Fruit fly (Drosophila melanogaster) whole organism, embryonic: ENCODE results near the gene wit.

Experiments
- B-H1 ChIP-seq: fragments of 200-800 bp; sonication (Bioruptor generic); IDR thresholded peaks from 3 replicates; pipeline ENCODE4 v1.3.6; 2022; ENCODE audit warnings: missing biosample characterization, missing genetic modification characterization
- Bgb ChIP-seq: fragments of 200-800 bp; sonication (Bioruptor generic); IDR thresholded peaks from 2 replicates; pipeline ENCODE4 v1.3.6; 2022; ENCODE audit warnings: missing biosample characterization, missing genetic modification characterization; ENCODE audit not compliant: partially characterized antibody
- Blimp-1 ChIP-seq: fragments of 200-800 bp; sonication (Bioruptor generic); optimal IDR thresholded peaks from 3 replicates; lab custom pipeline; 2018; ENCODE audit warnings: missing biosample characterization, missing genetic modification characterization, mild to moderate bottlenecking, moderate library complexity, missing genetic modification reagents
- CG10147 ChIP-seq: fragments of 200-800 bp; sonication (Bioruptor generic); optimal IDR thresholded peaks from 2 replicates; lab custom pipeline; 2019; ENCODE audit warnings: missing biosample characterization, mild to moderate bottlenecking, missing genetic modification characterization, moderate library complexity
- CG10959 ChIP-seq: fragments of 200-800 bp; sonication (Bioruptor generic); IDR thresholded peaks from 2 replicates; pipeline ENCODE4 v1.3.6; 2022; ENCODE audit warnings: missing biosample characterization, missing genetic modification characterization
- CG14014 ChIP-seq: fragments of 200-800 bp; sonication (Bioruptor generic); IDR thresholded peaks from 2 replicates; pipeline ENCODE4 v1.3.6; 2022; ENCODE audit warnings: missing biosample characterization, missing genetic modification characterization
- CG15011 ChIP-seq: fragments of 200-800 bp; sonication (Bioruptor generic); optimal IDR thresholded peaks from 3 replicates; lab custom pipeline; 2018; ENCODE audit warnings: missing biosample characterization, mild to moderate bottlenecking, missing genetic modification characterization
- CG15601 ChIP-seq: fragments of 200-800 bp; sonication (Bioruptor generic); optimal IDR thresholded peaks from 3 replicates; lab custom pipeline; 2019; ENCODE audit warnings: missing biosample characterization, mild to moderate bottlenecking, missing genetic modification characterization, moderate library complexity
- CG1602 ChIP-seq: fragments of 200-800 bp; sonication (Bioruptor generic); optimal IDR thresholded peaks from 3 replicates; lab custom pipeline; 2016; ENCODE audit warnings: missing biosample characterization, missing genetic modification characterization
- CG16815 ChIP-seq: fragments of 200-800 bp; sonication (Bioruptor generic); optimal IDR thresholded peaks from 3 replicates; lab custom pipeline; 2017; ENCODE audit warnings: missing biosample characterization, mild to moderate bottlenecking, missing genetic modification characterization
- CG2120 ChIP-seq: fragments of 200-800 bp; sonication (Bioruptor generic); optimal IDR thresholded peaks from 3 replicates; lab custom pipeline; 2016; ENCODE audit warnings: missing biosample characterization, missing genetic modification characterization
- CG33213 ChIP-seq: fragments of 200-800 bp; sonication (Bioruptor generic); optimal IDR thresholded peaks from 3 replicates; lab custom pipeline; 2016; ENCODE audit warnings: missing biosample characterization, missing genetic modification characterization
- CG42726 ChIP-seq: fragments of 200-800 bp; sonication (Bioruptor generic); IDR thresholded peaks from 2 replicates; pipeline ENCODE4 v1.3.6; 2022; ENCODE audit warnings: missing biosample characterization, missing genetic modification characterization; ENCODE audit not compliant: partially characterized antibody
- CG4617 ChIP-seq: fragments of 200-800 bp; sonication (Bioruptor generic); optimal IDR thresholded peaks from 3 replicates; lab custom pipeline; 2016; ENCODE audit warnings: missing biosample characterization, missing genetic modification characterization, borderline replicate concordance
- CG5245 ChIP-seq: fragments of 200-800 bp; sonication (Bioruptor generic); optimal IDR thresholded peaks from 3 replicates; lab custom pipeline; 2016; ENCODE audit warnings: missing biosample characterization, missing genetic modification characterization
- CG6765 ChIP-seq: fragments of 200-800 bp; sonication (Bioruptor generic); optimal IDR thresholded peaks from 3 replicates; lab custom pipeline; 2017; ENCODE audit warnings: missing biosample characterization, mild to moderate bottlenecking, missing genetic modification characterization
- CG8290 ChIP-seq, 3 experiments: fragments of 200-800 bp; sonication (Bioruptor generic); optimal IDR thresholded peaks; 2 replicates each; lab custom pipeline; 2016 to 2019; ENCODE audit warnings: missing biosample characterization in 3 of 3, missing genetic modification characterization in 3 of 3, mild to moderate bottlenecking in 2 of 3, moderate library complexity in 1 of 3
- Camta ChIP-seq: fragments of 200-800 bp; sonication (Bioruptor generic); optimal IDR thresholded peaks from 2 replicates; lab custom pipeline; 2016; ENCODE audit warnings: missing biosample characterization, missing genetic modification characterization
- Chrac-16 ChIP-seq: fragments of 200-800 bp; sonication (Bioruptor generic); optimal IDR thresholded peaks from 3 replicates; lab custom pipeline; 2016; ENCODE audit warnings: missing biosample characterization, missing genetic modification characterization
- Dref ChIP-seq: fragments of 200-800 bp; sonication (Bioruptor generic); IDR thresholded peaks from 2 replicates; pipeline ENCODE4 v1.3.6; 2022; ENCODE audit warnings: missing biosample characterization, missing genetic modification characterization
- E2f2 ChIP-seq: fragments of 200-800 bp; sonication (Bioruptor generic); IDR thresholded peaks from 2 replicates; pipeline ENCODE4 v1.3.6; 2022; ENCODE audit warnings: missing biosample characterization, missing genetic modification characterization
- Hr78 ChIP-seq, 2 experiments: fragments of 200-800 bp in 1 of 2; fragments of >200 bp in 1 of 2; sonication (Bioruptor generic) in 1 of 2; optimal IDR thresholded peaks; 2 replicates each; lab custom pipeline; 2017 to 2019; ENCODE audit warnings: missing biosample characterization in 2 of 2, missing genetic modification characterization in 2 of 2, mild to moderate bottlenecking in 1 of 2, moderate library complexity in 1 of 2
- Lhr ChIP-seq: fragments of 200-800 bp; sonication (Bioruptor generic); optimal IDR thresholded peaks from 3 replicates; lab custom pipeline; 2017; ENCODE audit warnings: mild to moderate bottlenecking, missing biosample characterization, missing genetic modification reagents, missing genetic modification characterization
- Max ChIP-seq: fragments of 200-800 bp; sonication (Bioruptor generic); optimal IDR thresholded peaks from 2 replicates; lab custom pipeline; 2016; ENCODE audit warnings: missing biosample characterization, mild to moderate bottlenecking, missing genetic modification characterization
- Spps ChIP-seq: fragments of 200-800 bp; sonication (Bioruptor generic); optimal IDR thresholded peaks from 2 replicates; lab custom pipeline; 2018; ENCODE audit warnings: missing biosample characterization, mild to moderate bottlenecking, missing genetic modification characterization
- Sry-β ChIP-seq: fragments of 200-800 bp; sonication (Bioruptor generic); optimal IDR thresholded peaks from 2 replicates; lab custom pipeline; 2018; ENCODE audit warnings: missing biosample characterization, mild to moderate bottlenecking, missing genetic modification characterization, moderate library complexity
- Stat92E ChIP-seq, 3 experiments: fragments of >200 bp in 2 of 3; fragments of 200-800 bp in 1 of 3; sonication (Bioruptor generic) in 1 of 3; optimal IDR thresholded peaks; 2 replicates each; lab custom pipeline; 2017 to 2019; ENCODE audit warnings: missing biosample characterization in 3 of 3, missing genetic modification characterization in 3 of 3, mild to moderate bottlenecking in 1 of 3, moderate library complexity in 1 of 3
- Xrp1 ChIP-seq: fragments of 200-800 bp; sonication (Bioruptor generic); IDR thresholded peaks from 2 replicates; pipeline ENCODE4 v1.3.6; 2022; ENCODE audit warnings: missing biosample characterization, missing genetic modification characterization
- cato ChIP-seq: fragments of 200-800 bp; sonication (Bioruptor generic); optimal IDR thresholded peaks from 2 replicates; lab custom pipeline; 2016; ENCODE audit warnings: missing biosample characterization, missing genetic modification characterization, borderline replicate concordance
- chif ChIP-seq, 2 experiments: fragments of 200-800 bp; sonication (Bioruptor generic); optimal IDR thresholded peaks; 3 replicates each; lab custom pipeline; 2016; ENCODE audit warnings: missing biosample characterization in 2 of 2, missing genetic modification characterization in 2 of 2
- ci ChIP-seq: fragments of 200-800 bp; sonication (Bioruptor generic); IDR thresholded peaks from 3 replicates; pipeline ENCODE4 v1.3.6; 2022; ENCODE audit warnings: missing biosample characterization, missing genetic modification characterization
- corto ChIP-seq: fragments of 200-800 bp; sonication (Bioruptor generic); optimal IDR thresholded peaks from 2 replicates; lab custom pipeline; 2016; ENCODE audit warnings: missing biosample characterization, mild to moderate bottlenecking, missing genetic modification characterization, moderate library complexity
- dan ChIP-seq: fragments of 200-800 bp; sonication (Bioruptor generic); IDR thresholded peaks from 2 replicates; pipeline ENCODE4 v1.3.6; 2022; ENCODE audit warnings: missing biosample characterization, missing genetic modification characterization
- disco-r ChIP-seq: fragments of 200-800 bp; sonication (Bioruptor generic); optimal IDR thresholded peaks from 2 replicates; lab custom pipeline; 2016; ENCODE audit warnings: missing biosample characterization, missing genetic modification characterization
- exex ChIP-seq: fragments of 200-800 bp; sonication (Bioruptor generic); optimal IDR thresholded peaks from 4 replicates; lab custom pipeline; 2018; ENCODE audit warnings: missing biosample characterization, mild to moderate bottlenecking, missing genetic modification characterization, moderate library complexity
- fu2 ChIP-seq: fragments of 200-800 bp; sonication (Bioruptor generic); optimal IDR thresholded peaks from 2 replicates; lab custom pipeline; 2016; ENCODE audit warnings: missing biosample characterization, missing genetic modification characterization
- grn ChIP-seq: fragments of 200-800 bp; sonication (Bioruptor generic); optimal IDR thresholded peaks from 3 replicates; lab custom pipeline; 2017; ENCODE audit warnings: missing biosample characterization, missing genetic modification characterization
- gro ChIP-seq: fragments of 200-800 bp; sonication (Bioruptor generic); optimal IDR thresholded peaks from 2 replicates; lab custom pipeline; 2016; ENCODE audit warnings: missing biosample characterization, missing genetic modification characterization
- ken ChIP-seq: fragments of 200-800 bp; sonication (Bioruptor generic); IDR thresholded peaks from 3 replicates; pipeline ENCODE4 v1.3.6; 2022; ENCODE audit warnings: missing biosample characterization, missing genetic modification characterization
- lab ChIP-seq: fragments of 200-800 bp; sonication (Bioruptor generic); optimal IDR thresholded peaks from 3 replicates; lab custom pipeline; 2017; ENCODE audit warnings: missing biosample characterization, missing genetic modification characterization, mild to moderate bottlenecking, moderate library complexity, missing genetic modification reagents
- nau ChIP-seq: fragments of 200-800 bp; sonication (Bioruptor generic); optimal IDR thresholded peaks from 3 replicates; lab custom pipeline; 2017; ENCODE audit warnings: missing biosample characterization, mild to moderate bottlenecking, missing genetic modification characterization, missing genetic modification reagents
- run ChIP-seq: fragments of 200-800 bp; sonication (Bioruptor generic); optimal IDR thresholded peaks from 3 replicates; lab custom pipeline; 2018; ENCODE audit warnings: missing biosample characterization, mild to moderate bottlenecking, missing genetic modification characterization
- sd ChIP-seq: fragments of 200-800 bp; sonication (Bioruptor generic); optimal IDR thresholded peaks from 3 replicates; lab custom pipeline; 2018; ENCODE audit warnings: missing biosample characterization, mild to moderate bottlenecking, missing genetic modification characterization, moderate library complexity
- sisA ChIP-seq: fragments of 200-800 bp; sonication (Bioruptor generic); IDR thresholded peaks from 2 replicates; pipeline ENCODE4 v1.3.6; 2022; ENCODE audit warnings: missing biosample characterization, missing genetic modification characterization
- stwl ChIP-seq: fragments of 200-800 bp; sonication (Bioruptor generic); optimal IDR thresholded peaks from 3 replicates; lab custom pipeline; 2018; ENCODE audit warnings: missing biosample characterization, mild to moderate bottlenecking, missing genetic modification characterization, moderate library complexity
- tup ChIP-seq: fragments of 200-800 bp; sonication (Bioruptor generic); optimal IDR thresholded peaks from 2 replicates; lab custom pipeline; 2016; ENCODE audit warnings: missing biosample characterization, mild to moderate bottlenecking, missing genetic modification characterization, moderate library complexity
- zfh1 ChIP-seq: fragments of 200-800 bp; sonication (Bioruptor generic); IDR thresholded peaks from 3 replicates; pipeline ENCODE4 v1.3.6; 2022; ENCODE audit warnings: missing biosample characterization, missing genetic modification characterization

wit gene

DNA sequence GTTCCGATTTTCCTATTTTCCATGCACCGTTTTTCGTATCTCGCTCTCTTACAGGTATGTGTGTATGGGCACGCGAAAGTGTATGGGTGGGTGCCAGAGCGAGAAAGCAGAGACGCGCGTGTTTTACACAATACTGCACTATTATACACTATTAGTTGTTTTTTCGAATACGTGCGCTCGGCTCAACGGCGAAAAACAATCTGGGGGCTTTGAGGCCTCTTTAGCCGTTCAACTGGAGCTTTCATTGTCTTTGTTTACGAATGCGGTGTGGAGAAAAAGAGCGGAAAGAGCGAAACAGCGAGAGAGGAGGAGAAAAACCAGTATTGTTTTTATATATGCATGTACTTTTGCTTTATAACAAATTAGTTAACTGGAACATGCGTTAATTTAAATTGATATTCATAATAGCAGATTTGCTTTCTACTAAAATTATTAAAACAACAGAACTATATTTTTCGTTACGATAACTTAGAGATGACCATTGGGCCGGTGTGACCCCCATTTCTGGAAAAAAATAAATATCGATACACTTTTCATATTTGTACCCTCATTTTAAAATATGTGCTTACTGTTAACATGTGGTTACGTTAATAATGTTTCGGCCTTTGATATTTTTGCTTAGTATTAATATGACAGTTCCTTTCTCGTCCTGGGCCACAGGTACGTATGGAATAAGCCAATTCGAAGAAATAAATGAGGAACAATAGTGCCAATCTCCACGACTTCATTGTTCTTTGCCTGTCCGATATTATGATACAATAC, 31.2 kb upstream of the wit start, which contains the start of gene CG14995 (continued):
- no peak for TF ChIP-seq Stat92E (GFP tag; optimal IDR thresholded peaks at IDR 0.05; lab: Kevin White, UChicago)
- TF ChIP-seq CG1602 (GFP tag; lab: Kevin White, UChicago), result no peak
- no peak for TF ChIP-seq cato (GFP tag; lab: Kevin White, UChicago)
- TF ChIP-seq CG15011, result no peak
- TF ChIP-seq CG10147 (GFP tag; lab: Kevin White, UChicago), result no peak
- peak; percentile 70 for TF ChIP-seq Bgb (GFP tag; lab: Robert Waterston, UW)
- no peak for TF ChIP-seq Camta (GFP tag; lab: Kevin White, UChicago)
- TF ChIP-seq Max, result peak; percentile 12
- no peak for TF ChIP-seq ken (GFP tag; lab: Robert Waterston, UW)
- no peak for TF ChIP-seq Lhr (GFP tag; lab: Kevin White, UChicago)
- TF ChIP-seq disco-r (GFP tag; lab: Kevin White, UChicago), result no peak
- peak; percentile 72; the same call in 2 of the 3 replicates for TF ChIP-seq ci (GFP tag; lab: Robert Waterston, UW)
- TF ChIP-seq sisA (GFP tag; lab: Robert Waterston, UW), result no peak
- TF ChIP-seq CG16815 (GFP tag; lab: Kevin White, UChicago), result no peak
- TF ChIP-seq corto (GFP tag; lab: Kevin White, UChicago), result no peak
- TF ChIP-seq CG6765 (GFP tag; lab: Kevin White, UChicago), result peak; percentile 58
- TF ChIP-seq B-H1 (GFP tag; lab: Robert Waterston, UW), result no peak; the same call in 2 of the 3 replicates
- TF ChIP-seq, all 482 proteins: peak for 136

DNA sequence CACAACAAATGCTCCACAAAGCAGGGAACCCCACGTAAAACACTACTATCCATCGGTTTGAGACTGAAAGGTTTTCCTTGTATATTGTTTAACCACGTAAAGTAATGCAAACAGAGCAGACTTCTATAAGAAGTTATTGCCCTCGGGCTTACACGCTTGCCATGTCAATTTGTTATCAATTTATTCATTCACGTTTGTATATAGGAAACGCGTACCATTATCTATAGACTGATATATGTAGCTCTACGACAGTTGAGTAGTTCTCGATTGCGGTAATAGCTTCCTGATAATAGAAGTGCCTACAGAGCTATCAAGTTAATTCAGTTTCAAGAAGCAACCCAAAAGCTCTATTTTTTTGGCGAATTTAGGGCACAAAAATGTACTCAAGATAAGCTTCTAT, 27.7 kb upstream of the wit start:
- TF ChIP-seq grn (peak; percentile 32), zfh1 (GFP tag; lab: Robert Waterston, UW) (no peak), CG33213 (GFP tag; lab: Kevin White, UChicago) (no peak), CG14014 (GFP tag; lab: Robert Waterston, UW) (no peak), stwl (tag; lab: Kevin White, UChicago) (no peak), sd (tag; lab: Kevin White, UChicago) (peak; percentile 1), Xrp1 (GFP tag; lab: Robert Waterston, UW) (no peak), CG42726 (GFP tag; lab: Robert Waterston, UW) (no peak), CG15601 (peak; percentile 3), exex (tag; lab: Kevin White, UChicago) (peak; percentile 95), Chrac-16 (GFP tag; lab: Kevin White, UChicago) (no peak), CG10959 (GFP tag; lab: Robert Waterston, UW) (no peak), dan (GFP tag; lab: Robert Waterston, UW) (no peak), lab (GFP tag; lab: Kevin White, UChicago) (peak; percentile 5), fu2 (GFP tag; lab: Kevin White, UChicago) (no peak), Dref (GFP tag; lab: Robert Waterston, UW) (no peak), CG5245 (GFP tag; lab: Kevin White, UChicago) (no peak), Sry-β (GFP tag; lab: Kevin White, UChicago) (no peak), Spps (tag; lab: Kevin White, UChicago) (no peak), CG2120 (GFP tag; lab: Kevin White, UChicago) (no peak), run (tag; lab: Kevin White, UChicago) (no peak), CG8290 (GFP tag; optimal IDR thresholded peaks at IDR 0.05; lab: Kevin White, UChicago) (no peak), CG8290 (tag; optimal IDR thresholded peaks at IDR 0.05; lab: Kevin White, UChicago) (peak in 1 of 2 experiments; percentile 28), gro (GFP tag; lab: Kevin White, UChicago) (peak; percentile 5), Hr78 (GFP tag; optimal IDR thresholded peaks at IDR 0.05; lab: Kevin White, UChicago) (no peak), tup (no peak), chif (GFP tag; optimal IDR thresholded peaks at IDR 0.05; lab: Kevin White, UChicago) (no peak), Blimp-1 (GFP tag; lab: Kevin White, UChicago) (no peak), CG4617 (no peak), nau (GFP tag; lab: Kevin White, UChicago) (no peak), E2f2 (no peak)
